Fruit fly (Drosophila melanogaster): Measurements from ENCODE around the gene Phf5a.
A peak's percentile ranks its signal among the peaks of the same experiment; 100 is the strongest.

Gene Phf5a

dm6 chr2L:6479226-6479906 is 11.3 kb downstream of the Phf5a start (continued):
- TF ChIP-seq fu2 (GFP tag; optimal IDR thresholded peaks at IDR 0.05) (peak; percentile 24), org-1 (GFP tag; optimal IDR thresholded peaks at IDR 0.05) (peak; percentile 28), CG31365 (tag; optimal IDR thresholded peaks at IDR 0.05) (peak; percentile 62), Xbp1 (GFP tag; optimal IDR thresholded peaks at IDR 0.05) (peak; percentile 27), ftz-f1 (GFP tag; optimal IDR thresholded peaks at IDR 0.05) (peak; percentile 25), CG17385 (GFP tag; optimal IDR thresholded peaks at IDR 0.05) (peak; percentile 20), br (optimal IDR thresholded peaks at IDR 0.05) (no peak), Med (GFP tag) (peak; percentile 78), CG15011 (GFP tag; optimal IDR thresholded peaks at IDR 0.05) (peak; percentile 34), Fer3 (tag; optimal IDR thresholded peaks at IDR 0.05) (peak; percentile 52), CG12769 (tag; optimal IDR thresholded peaks at IDR 0.05) (peak; percentile 70), CG15696 (tag; optimal IDR thresholded peaks at IDR 0.05) (peak; percentile 19), CG11504 (tag; optimal IDR thresholded peaks at IDR 0.05) (peak; percentile 85), CG13296 (GFP tag; optimal IDR thresholded peaks at IDR 0.05) (peak; percentile 83), eyg (GFP tag; optimal IDR thresholded peaks at IDR 0.05) (peak; percentile 8), hb (GFP tag; IDR thresholded peaks at IDR 0.05; ENCODE audit: partially characterized antibody) (no peak), hth (optimal IDR thresholded peaks at IDR 0.05) (no peak), CG6254 (GFP tag; optimal IDR thresholded peaks at IDR 0.05) (peak; percentile 27), nau (GFP tag; optimal IDR thresholded peaks at IDR 0.05) (peak; percentile 57), jumu (GFP tag; optimal IDR thresholded peaks at IDR 0.05) (no peak), PHDP (tag; optimal IDR thresholded peaks at IDR 0.05) (peak; percentile 55), CG17359 (tag; optimal IDR thresholded peaks at IDR 0.05) (peak; percentile 39), Adf1 (GFP tag; IDR thresholded peaks at IDR 0.05) (peak; percentile 69), CG12071 (GFP tag; optimal IDR thresholded peaks at IDR 0.05) (peak; percentile 80), CG9609 (GFP tag; optimal IDR thresholded peaks at IDR 0.05) (no peak), CG9817 (tag; optimal IDR thresholded peaks at IDR 0.05) (peak; percentile 18), CG7556 (GFP tag; optimal IDR thresholded peaks at IDR 0.05) (peak; percentile 33), fru (optimal IDR thresholded peaks at IDR 0.05) (no peak), row (GFP tag; IDR thresholded peaks at IDR 0.05) (peak; percentile 36; the same call in 2 of the 3 replicates), dpn (GFP tag; optimal IDR thresholded peaks at IDR 0.05) (no peak), CHES-1-like (GFP tag; optimal IDR thresholded peaks at IDR 0.05) (peak; percentile 39), CG2120 (GFP tag; optimal IDR thresholded peaks at IDR 0.05) (peak; percentile 30), emc (GFP tag; optimal IDR thresholded peaks at IDR 0.05) (peak; percentile 18), mam (GFP tag; optimal IDR thresholded peaks at IDR 0.05) (no peak), CG3281 (GFP tag; optimal IDR thresholded peaks at IDR 0.05) (peak; percentile 43), Asciz (GFP tag; optimal IDR thresholded peaks at IDR 0.05) (peak; percentile 28), Ssrp (tag; optimal IDR thresholded peaks at IDR 0.05) (peak; percentile 13), sd (tag; optimal IDR thresholded peaks at IDR 0.05) (peak; percentile 20), pfk (GFP tag; optimal IDR thresholded peaks at IDR 0.05) (peak; percentile 67), CG15269 (tag; optimal IDR thresholded peaks at IDR 0.05) (peak; percentile 32), vvl (GFP tag; IDR thresholded peaks at IDR 0.05) (peak; percentile 61; the same call in 1 of the 2 replicates), ash1 (GFP tag; optimal IDR thresholded peaks at IDR 0.05) (peak; percentile 39), CG10366 (GFP tag; IDR thresholded peaks at IDR 0.05) (no peak), E2f1 (GFP tag; IDR thresholded peaks at IDR 0.05) (no peak), sim (GFP tag; IDR thresholded peaks at IDR 0.05) (no peak), gfzf (GFP tag; optimal IDR thresholded peaks at IDR 0.05) (no peak), lov (optimal IDR thresholded peaks at IDR 0.05) (no peak), lov (GFP tag; IDR thresholded peaks at IDR 0.05) (peak; percentile 12; the same call in 1 of the 3 replicates), HmgZ (tag; optimal IDR thresholded peaks at IDR 0.05) (peak; percentile 77), sens-2 (GFP tag; IDR thresholded peaks at IDR 0.05) (no peak), CG4707 (GFP tag; optimal IDR thresholded peaks at IDR 0.05) (peak; percentile 49)
